Fruit fly (Drosophila melanogaster): ENCODE measurements around the gene shams.

- TF ChIP-seq kay (GFP tag; ENCODE audit: borderline replicate concordance) (no peak), ovo (GFP tag; optimal IDR thresholded peaks at IDR 0.05) (no peak), Clk (GFP tag; optimal IDR thresholded peaks at IDR 0.05) (no peak), CG7101 (tag; optimal IDR thresholded peaks at IDR 0.05) (no peak), CG12768 (GFP tag; optimal IDR thresholded peaks at IDR 0.05) (no peak), CG14711 (tag; optimal IDR thresholded peaks at IDR 0.05) (no peak)
Measured at dm6 chr3R:25102253-25102652, 27.8 kb upstream of the shams start, which contains the start of gene CG45095.

Measured in whole organism, adult.